Fruit fly (Drosophila melanogaster) whole organism, prepupa: ENCODE results near the gene Spn28Da.

Experiments used
- Blimp-1 ChIP-seq: fragments of 200-800 bp; sonication (Bioruptor generic); optimal IDR thresholded peaks from 3 replicates; lab custom pipeline; 2017; ENCODE audit warnings: missing biosample characterization, missing genetic modification characterization, mild to moderate bottlenecking, moderate library complexity, missing genetic modification reagents
- CG11762 ChIP-seq: fragments of 200-800 bp; sonication (Bioruptor generic); optimal IDR thresholded peaks from 3 replicates; lab custom pipeline; 2016; ENCODE audit warnings: missing biosample characterization, missing genetic modification characterization; ENCODE audit not compliant: insufficient read depth
- CG15336 ChIP-seq: fragments of 200-800 bp; sonication (Bioruptor generic); IDR thresholded peaks from 2 replicates; pipeline ENCODE4 v1.3.6; 2022; ENCODE audit warnings: missing biosample characterization, missing genetic modification characterization
- CG3032 ChIP-seq: fragments of 200-800 bp; optimal IDR thresholded peaks from 2 replicates; lab custom pipeline; 2019; ENCODE audit warnings: missing biosample characterization, mild to moderate bottlenecking, missing genetic modification characterization, moderate library complexity
- CG31627 ChIP-seq: fragments of 200-800 bp; sonication (Bioruptor generic); optimal IDR thresholded peaks from 3 replicates; lab custom pipeline; 2016; ENCODE audit warnings: missing biosample characterization, missing genetic modification characterization
- CG32006 ChIP-seq: fragments of 200-800 bp; sonication (Bioruptor generic); optimal IDR thresholded peaks from 3 replicates; lab custom pipeline; 2017; ENCODE audit warnings: missing biosample characterization, mild to moderate bottlenecking, missing genetic modification characterization
- CG6276 ChIP-seq: fragments of 200-800 bp; sonication (Bioruptor generic); optimal IDR thresholded peaks from 2 replicates; lab custom pipeline; 2017; ENCODE audit warnings: missing biosample characterization, mild to moderate bottlenecking, missing genetic modification characterization
- CG6808 ChIP-seq: fragments of 200-800 bp; sonication (Bioruptor generic); optimal IDR thresholded peaks from 3 replicates; lab custom pipeline; 2017; ENCODE audit warnings: missing biosample characterization, missing genetic modification characterization, mild to moderate bottlenecking, moderate library complexity, missing genetic modification reagents
- CG6854 ChIP-seq: fragments of 200-800 bp; sonication (Bioruptor generic); optimal IDR thresholded peaks from 2 replicates; lab custom pipeline; 2017; ENCODE audit warnings: missing biosample characterization, mild to moderate bottlenecking, missing genetic modification characterization
- CG8632 ChIP-seq: fragments of 200-800 bp; sonication (Bioruptor generic); optimal IDR thresholded peaks from 3 replicates; lab custom pipeline; 2016; ENCODE audit warnings: missing biosample characterization, missing genetic modification characterization
- Eip78C ChIP-seq: fragments of 200-800 bp; sonication (Bioruptor generic); peaks from one replicate; lab custom pipeline; 2016; ENCODE audit warnings: missing biosample characterization, missing genetic modification characterization
- Hr38 ChIP-seq: sonication (Bioruptor generic); optimal IDR thresholded peaks from 2 replicates; lab custom pipeline; 2016; ENCODE audit warnings: missing biosample characterization, missing genetic modification characterization
- Hr39 ChIP-seq: fragments of 200-800 bp; sonication (Bioruptor generic); optimal IDR thresholded peaks from 2 replicates; lab custom pipeline; 2016; ENCODE audit warnings: missing biosample characterization, missing genetic modification characterization
- Met ChIP-seq: fragments of 200-800 bp; sonication (Bioruptor generic); optimal IDR thresholded peaks from 3 replicates; lab custom pipeline; 2016; ENCODE audit warnings: missing biosample characterization, missing genetic modification characterization
- OdsH ChIP-seq: fragments of 200-800 bp; sonication (Bioruptor generic); optimal IDR thresholded peaks from 3 replicates; lab custom pipeline; 2016; ENCODE audit warnings: missing biosample characterization, missing genetic modification characterization
- Sox14 ChIP-seq: fragments of 200-800 bp; sonication (Bioruptor generic); optimal IDR thresholded peaks from 3 replicates; lab custom pipeline; 2016; ENCODE audit warnings: missing biosample characterization, missing genetic modification characterization
- Sox15 ChIP-seq: fragments of 200-800 bp; sonication (Bioruptor generic); optimal IDR thresholded peaks from 3 replicates; lab custom pipeline; 2016; ENCODE audit warnings: missing biosample characterization, missing genetic modification characterization
- cyc ChIP-seq: fragments of 200-800 bp; sonication (Bioruptor generic); optimal IDR thresholded peaks from 3 replicates; lab custom pipeline; 2016; ENCODE audit warnings: missing biosample characterization, missing genetic modification characterization
- eg ChIP-seq: fragments of 200-800 bp; sonication (Bioruptor generic); IDR thresholded peaks from 3 replicates; pipeline ENCODE4 v1.3.6; 2022; ENCODE audit warnings: missing biosample characterization, missing genetic modification characterization
- esn ChIP-seq: fragments of 200-800 bp; sonication (Bioruptor generic); optimal IDR thresholded peaks from 2 replicates; lab custom pipeline; 2016; ENCODE audit warnings: missing biosample characterization, mild to moderate bottlenecking, missing genetic modification characterization, moderate library complexity
- fkh ChIP-seq: fragments of 200-800 bp; sonication (Bioruptor generic); optimal IDR thresholded peaks from 3 replicates; lab custom pipeline; 2017; ENCODE audit warnings: missing biosample characterization, mild to moderate bottlenecking, missing genetic modification characterization, moderate library complexity
- lz ChIP-seq: fragments of 200-800 bp; sonication (Bioruptor generic); optimal IDR thresholded peaks from 3 replicates; lab custom pipeline; 2016; ENCODE audit warnings: missing biosample characterization, missing genetic modification characterization
- net ChIP-seq: fragments of 200-800 bp; sonication (Bioruptor generic); optimal IDR thresholded peaks from 3 replicates; lab custom pipeline; 2016; ENCODE audit warnings: missing biosample characterization, missing genetic modification characterization
- pdm3 ChIP-seq: fragments of 200-800 bp; sonication (Bioruptor generic); optimal IDR thresholded peaks from 3 replicates; lab custom pipeline; 2016; ENCODE audit warnings: missing biosample characterization, missing genetic modification characterization
- spab ChIP-seq: fragments of 200-800 bp; sonication (Bioruptor generic); optimal IDR thresholded peaks from 2 replicates; lab custom pipeline; 2017; ENCODE audit warnings: missing biosample characterization, mild to moderate bottlenecking, missing genetic modification characterization, missing genetic modification reagents
- ss ChIP-seq, 2 experiments: fragments of 200-800 bp; sonication (Bioruptor generic); optimal IDR thresholded peaks; 2 replicates in 1 of 2; 3 replicates in 1 of 2; lab custom pipeline; 2017 to 2018; ENCODE audit warnings: mild to moderate bottlenecking in 2 of 2, missing biosample characterization in 2 of 2, missing genetic modification characterization in 2 of 2, moderate library complexity in 1 of 2
- svp ChIP-seq: fragments of 200-800 bp; sonication (Bioruptor generic); peaks from one replicate; lab custom pipeline; 2016; ENCODE audit warnings: missing biosample characterization, missing genetic modification characterization
- topi ChIP-seq: fragments of 200-800 bp; sonication (Bioruptor generic); optimal IDR thresholded peaks from 3 replicates; lab custom pipeline; 2016; ENCODE audit warnings: missing biosample characterization, missing genetic modification characterization

Gene Spn28Da

DNA sequence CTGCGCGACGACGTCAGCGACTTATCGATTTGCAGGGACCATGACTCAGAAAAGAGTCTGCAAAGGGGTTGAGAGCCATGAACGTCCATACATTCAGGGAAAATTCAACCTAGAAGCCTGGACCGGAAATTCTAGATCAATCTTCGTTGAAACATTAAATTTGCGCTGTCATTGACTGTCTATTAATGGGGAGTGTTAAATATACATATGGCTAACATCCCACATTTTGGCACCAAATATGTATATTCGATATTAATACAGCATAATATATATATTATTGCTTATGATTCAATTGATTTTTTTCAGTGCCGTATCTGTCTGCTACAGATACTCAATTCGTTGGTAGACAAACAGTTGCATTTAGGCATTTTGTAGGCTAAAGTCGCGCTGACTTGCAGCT lies 20.3 kb downstream of the Spn28Da start (continued):
- TF ChIP-seq fkh (GFP tag; lab: Kevin White, UChicago) (no peak), Hr38 (GFP tag; lab: Kevin White, UChicago) (no peak), ss (GFP tag; optimal IDR thresholded peaks at IDR 0.05; lab: Kevin White, UChicago) (peak in 1 of 2 experiments; percentile 30), CG31627 (GFP tag; lab: Kevin White, UChicago) (no peak), CG15336 (GFP tag; lab: Robert Waterston, UW) (0 out of 2 replicates have a peak, but pooled peaks have one; percentile 13), Sox14 (GFP tag; lab: Kevin White, UChicago) (no peak), esn (GFP tag; lab: Kevin White, UChicago) (no peak), pdm3 (GFP tag; lab: Kevin White, UChicago) (peak; percentile 12), CG8632 (GFP tag; lab: Kevin White, UChicago) (no peak), CG3032 (tag; lab: Kevin White, UChicago) (peak; percentile 35), Met (no peak), CG11762 (GFP tag; lab: Kevin White, UChicago) (no peak), topi (GFP tag; lab: Kevin White, UChicago) (no peak), OdsH (GFP tag; lab: Kevin White, UChicago) (peak; percentile 36), CG6854 (GFP tag; lab: Kevin White, UChicago) (no peak), svp (GFP tag; lab: Kevin White, UChicago) (no peak), net (GFP tag; lab: Kevin White, UChicago) (no peak), spab (peak; percentile 33)

DNA sequence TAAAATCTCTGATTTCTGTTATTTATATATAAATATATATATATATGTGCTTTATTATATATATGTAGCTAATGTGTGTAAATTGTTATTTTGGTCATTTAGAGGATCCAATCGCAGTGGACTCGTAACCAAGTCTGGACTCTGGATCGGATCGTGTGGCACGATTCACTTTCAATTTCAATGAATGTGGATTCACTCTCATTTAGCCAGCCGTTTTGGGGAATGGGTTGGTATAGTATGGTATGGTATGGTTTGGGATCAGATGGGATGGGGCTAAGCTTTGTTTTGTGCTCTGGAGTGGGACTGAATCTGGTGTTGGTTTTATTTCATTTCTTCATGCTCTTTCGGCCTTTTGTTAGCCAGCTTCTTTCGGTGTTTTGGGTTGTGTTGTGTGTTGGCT lies 27.2 kb downstream of the Spn28Da start:
- TF ChIP-seq Blimp-1 (GFP tag; lab: Kevin White, UChicago) (peak; percentile 88), CG3032 (tag; lab: Kevin White, UChicago) (no peak), Sox15 (no peak), CG32006 (GFP tag; lab: Kevin White, UChicago) (no peak), Met (no peak), spab (no peak)

DNA sequence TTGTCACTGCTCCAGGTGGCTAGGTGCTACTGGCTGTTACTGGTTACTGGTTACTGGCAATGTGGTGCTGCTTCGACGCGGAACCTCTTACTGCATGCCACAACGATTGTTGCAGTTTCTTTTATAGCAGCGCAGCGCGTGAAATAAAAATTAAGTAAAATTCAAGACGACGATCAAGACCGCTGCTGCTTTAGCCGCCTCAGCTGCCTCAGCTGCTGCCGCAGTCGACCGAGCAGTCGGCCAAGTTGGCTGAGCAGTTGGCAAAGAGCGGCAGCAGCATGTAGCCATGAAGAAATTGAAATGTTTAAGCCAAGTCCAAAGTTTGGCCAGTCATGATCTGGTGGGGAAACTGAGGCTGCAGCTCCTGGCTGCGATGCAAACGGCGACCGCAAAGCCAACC lies 28.2 kb downstream of the Spn28Da start, which contains the start of gene TwdlE:
TSS of gene TwdlE (minus strand) at position 101 of the 400 bp plus-strand sequence.
- TF ChIP-seq Eip78C (GFP tag; lab: Kevin White, UChicago) (peak; percentile 66), CG8632 (GFP tag; lab: Kevin White, UChicago) (no peak)

DNA sequence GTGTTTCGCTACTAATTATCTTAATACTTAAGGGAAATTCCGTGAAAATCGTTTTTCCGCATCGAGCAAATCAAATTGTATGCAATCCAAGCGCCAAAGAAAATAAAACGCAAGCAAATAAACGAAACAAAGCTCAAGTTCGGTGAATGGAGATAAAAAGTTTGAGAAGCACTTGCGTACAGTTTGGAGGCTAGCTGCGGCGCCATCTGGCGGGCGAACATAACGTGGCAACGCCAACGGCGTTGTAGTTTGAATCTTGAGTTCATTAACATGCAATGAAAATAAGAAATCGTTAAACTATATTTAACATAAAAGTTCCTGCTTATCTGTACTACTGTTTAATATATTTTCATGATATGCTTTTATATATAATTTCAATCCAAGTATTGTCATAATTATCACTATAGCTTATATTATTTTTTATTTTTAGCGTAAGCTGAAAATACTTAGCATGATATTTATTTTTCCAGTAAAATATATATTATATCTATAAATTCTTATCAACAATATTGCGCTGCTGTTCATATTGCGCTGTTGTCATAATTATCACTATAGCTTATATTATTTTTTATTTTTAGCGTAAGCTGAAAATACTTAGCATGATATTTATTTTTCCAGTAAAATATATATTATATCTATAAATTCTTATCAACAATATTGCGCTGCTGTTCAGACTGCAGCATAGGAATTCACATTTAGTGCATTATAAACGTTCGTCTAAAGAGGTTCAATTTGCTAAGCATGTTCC lies 32.4 kb downstream of the Spn28Da start, which contains the start of gene lectin-28C:
TSS of gene lectin-28C (plus strand) at position 698 of the 748 bp plus-strand sequence.
- TF ChIP-seq Eip78C (GFP tag; lab: Kevin White, UChicago) (peak; percentile 41), cyc (GFP tag; lab: Kevin White, UChicago) (peak; percentile 14), Sox14 (GFP tag; lab: Kevin White, UChicago) (peak; percentile 46), svp (GFP tag; lab: Kevin White, UChicago) (peak; percentile 55), Hr39 (GFP tag; lab: Kevin White, UChicago) (peak; percentile 31), lz (peak; percentile 14), CG31627 (GFP tag; lab: Kevin White, UChicago) (peak; percentile 7), CG3032 (tag; lab: Kevin White, UChicago) (peak; percentile 12), fkh (GFP tag; lab: Kevin White, UChicago) (peak; percentile 9), CG6808 (GFP tag; lab: Kevin White, UChicago) (peak; percentile 3), eg (GFP tag; lab: Robert Waterston, UW) (0 out of 3 replicates have a peak, but pooled peaks have one; percentile 9)

DNA sequence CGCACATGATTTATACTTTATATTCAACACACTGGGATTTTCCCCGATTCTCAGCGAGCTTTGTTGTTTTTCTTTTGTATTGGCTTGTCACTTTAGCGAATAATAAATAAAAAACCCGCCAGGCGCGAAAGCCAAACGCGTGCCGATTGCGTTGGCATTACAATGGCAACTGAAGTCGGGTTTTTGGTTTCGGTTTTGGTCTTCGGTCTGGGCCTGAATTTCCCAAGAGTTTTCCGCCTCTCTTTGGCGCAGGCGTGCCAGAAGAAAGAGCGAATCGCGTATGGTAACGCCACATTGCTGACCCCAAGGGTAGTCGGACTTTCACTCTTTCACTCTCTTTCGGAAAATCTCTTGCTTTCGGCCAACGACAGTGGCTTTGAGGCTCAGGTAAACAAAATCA lies 33.8 kb downstream of the Spn28Da start, which contains the start of gene CG14535:
TSS of gene CG14535 (minus strand) at position 368 of the 400 bp plus-strand sequence.
- TF ChIP-seq Eip78C (GFP tag; lab: Kevin White, UChicago) (peak; percentile 11), CG15336 (GFP tag; lab: Robert Waterston, UW) (peak; percentile 56; the same call in 1 of the 2 replicates), esn (GFP tag; lab: Kevin White, UChicago) (no peak), CG11762 (GFP tag; lab: Kevin White, UChicago) (no peak), CG6276 (peak; percentile 39), eg (GFP tag; lab: Robert Waterston, UW) (0 out of 3 replicates have a peak, but pooled peaks have one; percentile 30)
